Fruit fly (Drosophila melanogaster): Measurements from ENCODE around the gene Osi5.

Osi5 gene

dm6 chr3R:6209073-6209472 is 18.2 kb upstream of the Osi5 start, which contains the start of gene Osi2:
Gene Osi2 (plus strand): TSS chr3R:6209373.
- TF ChIP-seq CG12769 (tag; optimal IDR thresholded peaks at IDR 0.05) (peak; percentile 0), Ets65A (GFP tag) (peak; percentile 33), Deaf1 (tag; optimal IDR thresholded peaks at IDR 0.05) (peak; percentile 65), CG14860 (GFP tag; IDR thresholded peaks at IDR 0.05; ENCODE audit: partially characterized antibody) (no peak)

dm6 chr3R:6210266-6211040 is 16.9 kb upstream of the Osi5 start:
- TF ChIP-seq ATbp (GFP tag; optimal IDR thresholded peaks at IDR 0.05) = no peak
- peak; percentile 66 for TF ChIP-seq Blimp-1 (GFP tag; optimal IDR thresholded peaks at IDR 0.05)
- TF ChIP-seq Opbp (GFP tag; IDR thresholded peaks at IDR 0.05; ENCODE audit: partially characterized antibody) = no peak
- no peak for TF ChIP-seq Adf1 (GFP tag; IDR thresholded peaks at IDR 0.05)
- TF ChIP-seq bowl (GFP tag; IDR thresholded peaks at IDR 0.05) = no peak
- no peak for TF ChIP-seq HHEX (GFP tag; optimal IDR thresholded peaks at IDR 0.05)
- no peak for TF ChIP-seq tgo (GFP tag; IDR thresholded peaks at IDR 0.05)
- no peak for TF ChIP-seq CG10209 (GFP tag; optimal IDR thresholded peaks at IDR 0.05)
- TF ChIP-seq Dip3 (GFP tag; optimal IDR thresholded peaks at IDR 0.05) = no peak
- no peak for TF ChIP-seq H2.0 (GFP tag; IDR thresholded peaks at IDR 0.05)
- TF ChIP-seq trh (GFP tag; optimal IDR thresholded peaks at IDR 0.05) = no peak
- no peak for TF ChIP-seq Camta (GFP tag; optimal IDR thresholded peaks at IDR 0.05)
- no peak for TF ChIP-seq tll (GFP tag; optimal IDR thresholded peaks at IDR 0.05)
- TF ChIP-seq Sox102F (GFP tag; optimal IDR thresholded peaks at IDR 0.05) = peak; percentile 53
- peak; percentile 8 for TF ChIP-seq CTCF (GFP tag; optimal IDR thresholded peaks at IDR 0.05)
- TF ChIP-seq gem (tag; optimal IDR thresholded peaks at IDR 0.05) = peak; percentile 24
- TF ChIP-seq ash1 (GFP tag; optimal IDR thresholded peaks at IDR 0.05) = no peak
- TF ChIP-seq MTF-1 (GFP tag; optimal IDR thresholded peaks at IDR 0.05; ENCODE audit: borderline replicate concordance) = no peak
- no peak for TF ChIP-seq Sry-β (GFP tag; optimal IDR thresholded peaks at IDR 0.05)
- peak; percentile 70 for TF ChIP-seq Med (GFP tag)
- no peak for TF ChIP-seq CG3163 (GFP tag; optimal IDR thresholded peaks at IDR 0.05)
- TF ChIP-seq Sox100B (GFP tag; optimal IDR thresholded peaks at IDR 0.05) = peak; percentile 25
- peak; percentile 16 for TF ChIP-seq CG17359 (tag; optimal IDR thresholded peaks at IDR 0.05)
- TF ChIP-seq oc (tag; optimal IDR thresholded peaks at IDR 0.05) = peak; percentile 90
- no peak for TF ChIP-seq CG6689 (GFP tag; IDR thresholded peaks at IDR 0.05)
- no peak for TF ChIP-seq CG9609 (GFP tag; optimal IDR thresholded peaks at IDR 0.05)
- TF ChIP-seq CG11504 (tag; optimal IDR thresholded peaks at IDR 0.05) = peak; percentile 6
- TF ChIP-seq Myb (GFP tag; optimal IDR thresholded peaks at IDR 0.05) = no peak
- no peak for TF ChIP-seq jigr1 (GFP tag; IDR thresholded peaks at IDR 0.05)
- no peak for TF ChIP-seq CG7556 (GFP tag; optimal IDR thresholded peaks at IDR 0.05)
- no peak for TF ChIP-seq kah (GFP tag; optimal IDR thresholded peaks at IDR 0.05)
- peak; percentile 48 for TF ChIP-seq sd (tag; optimal IDR thresholded peaks at IDR 0.05)
- peak; percentile 7 for TF ChIP-seq CG12769 (tag; optimal IDR thresholded peaks at IDR 0.05)
- no peak for TF ChIP-seq Doc3 (GFP tag; IDR thresholded peaks at IDR 0.05; ENCODE audit: partially characterized antibody)
- 0 out of 3 replicates have a peak, but pooled peaks have one; percentile 30 for TF ChIP-seq row (GFP tag; IDR thresholded peaks at IDR 0.05)
- TF ChIP-seq CG18619 (GFP tag; optimal IDR thresholded peaks at IDR 0.05) = no peak
- peak in 1 of 2 experiments; percentile 87 for TF ChIP-seq Hr78 (GFP tag; optimal IDR thresholded peaks at IDR 0.05)
- no peak for TF ChIP-seq CG10979 (tag; optimal IDR thresholded peaks at IDR 0.05)
- no peak for TF ChIP-seq gce (GFP tag; IDR thresholded peaks at IDR 0.05)
- no peak for TF ChIP-seq bbx (GFP tag; IDR thresholded peaks at IDR 0.05; ENCODE audit: partially characterized antibody)
- TF ChIP-seq cwo (GFP tag; optimal IDR thresholded peaks at IDR 0.05) = no peak
- TF ChIP-seq gsb-n (tag; optimal IDR thresholded peaks at IDR 0.05) = peak; percentile 51
- TF ChIP-seq phol (tag; optimal IDR thresholded peaks at IDR 0.05) = peak; percentile 2

All from whole organism, embryonic.